Worm (Caenorhabditis elegans) whole organism, L2 larva: ENCODE measurements around the gene let-60.

ENCODE experiments used
- fos-1 ChIP-seq: fragments of 150-350 bp; optimal IDR thresholded peaks from 2 replicates; lab custom pipeline; 2014; ENCODE audit warnings: missing biosample characterization, missing genetic modification characterization
- gmeb-1 ChIP-seq: fragments of 150-350 bp; optimal IDR thresholded peaks from 2 replicates; lab custom pipeline; 2014; ENCODE audit warnings: missing biosample characterization, missing genetic modification characterization
- nhr-12 ChIP-seq: fragments of 150-350 bp; optimal IDR thresholded peaks from 2 replicates; lab custom pipeline; 2014; ENCODE audit warnings: missing biosample characterization, missing genetic modification characterization

ce11 chrIV:11641802-11642201, 49.1 kb downstream of the let-60 start, which contains the start of gene ZK809.1:
- no peak for TF ChIP-seq fos-1
- no peak for TF ChIP-seq gmeb-1 (tag; lab: Kevin White, UChicago)
- TF ChIP-seq nhr-12 (tag; lab: Kevin White, UChicago): no peak
